Worm (Caenorhabditis elegans): ENCODE results near the gene nspb-1.
"Not testable (repeated sequence)": the region's sequence is repeated elsewhere in the genome, so short reads cannot be mapped to it uniquely, and the experiment has no call there.

DNA sequence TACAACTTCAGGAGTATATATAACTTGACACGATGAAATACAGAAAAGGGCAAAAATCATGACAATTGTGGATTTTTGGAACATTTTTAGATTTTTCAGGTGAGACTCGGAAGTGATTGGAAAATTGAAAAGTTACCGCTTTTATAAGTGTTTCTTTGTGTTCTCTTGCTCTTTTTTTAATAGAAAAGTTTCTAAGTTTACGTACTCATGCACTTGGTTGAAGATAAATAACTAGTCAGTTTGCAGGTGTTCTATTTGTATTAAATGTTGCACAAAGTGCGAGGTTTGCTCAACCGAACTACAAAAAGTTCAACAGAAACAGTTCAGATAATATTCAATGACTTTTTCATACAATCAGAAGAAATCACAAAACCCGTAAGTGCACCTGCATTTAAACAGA is 4.0 kb upstream of the nspb-1 start, which contains the start of gene nspb-3:
- TF ChIP-seq snpc-4, nhr-28 (tag; optimal IDR thresholded peaks at IDR 0.05): not testable (repeated sequence)

Measured in whole organism, mixed stage, embryonic.